Fruit fly (Drosophila melanogaster) whole organism, embryonic: ENCODE results near the gene CG42535.

ENCODE experiments used
- Med ChIP-seq: fragments of 200-800 bp; sonication (Bioruptor generic); peaks from one replicate; lab custom pipeline; 2016; ENCODE audit warnings: missing biosample characterization, missing genetic modification characterization, mild to moderate bottlenecking, inconsistent platforms, moderate library complexity
- lov ChIP-seq, 2 experiments: fragments of 200-800 bp in 1 of 2; fragments of >200 bp in 1 of 2; sonication (Bioruptor generic) in 1 of 2; IDR thresholded peaks in 1 of 2; optimal IDR thresholded peaks in 1 of 2; 2 replicates in 1 of 2; 3 replicates in 1 of 2; pipeline versions ENCODE4 v1.3.6 to Lab custom; 2017 to 2022; ENCODE audit warnings: missing biosample characterization in 1 of 2, missing genetic modification characterization in 1 of 2
- nerfin-2 ChIP-seq: fragments of 200-800 bp; sonication (Bioruptor generic); IDR thresholded peaks from 2 replicates; pipeline ENCODE4 v1.3.6; 2022; ENCODE audit warnings: missing biosample characterization, missing genetic modification characterization; ENCODE audit not compliant: partially characterized antibody
- ttk ChIP-seq: fragments of 200-800 bp; sonication (Bioruptor generic); IDR thresholded peaks from 2 replicates; pipeline ENCODE4 v2.1.2; 2022; ENCODE audit warnings: missing biosample characterization, missing genetic modification characterization

CG42535 gene

dm6 chr3L:10581688-10582288 is 48.9 kb downstream of the CG42535 start (continued):
- TF ChIP-seq lov (optimal IDR thresholded peaks at IDR 0.05; lab: Kevin White, UChicago) (no peak), lov (GFP tag; IDR thresholded peaks at IDR 0.05; lab: Robert Waterston, UW) (0 out of 3 replicates have a peak, but pooled peaks have one; percentile 13), Med (GFP tag; lab: Kevin White, UChicago) (no peak), ttk (GFP tag; lab: Robert Waterston, UW) (no peak), nerfin-2 (GFP tag; lab: Robert Waterston, UW) (no peak)
